Worm (Caenorhabditis elegans) whole organism, young adult: ENCODE data around the gene C12D5.9.

Experiments
- C17E4.6 ChIP-seq: fragments of 200-800 bp; sonication (Bioruptor generic); IDR thresholded peaks from 2 replicates; pipeline ENCODE4 v1.3.6; 2022; ENCODE audit warnings: missing genetic modification reagents, missing genetic modification characterization, missing compliant biosample characterization
- F37B4.10 ChIP-seq: fragments of 200-800 bp; sonication (Bioruptor generic); IDR thresholded peaks from 2 replicates; pipeline ENCODE4 v1.3.6; 2022; ENCODE audit warnings: missing genetic modification characterization, missing compliant biosample characterization
- F55B11.4 ChIP-seq: sonication (generic microtip); optimal IDR thresholded peaks from 2 replicates; lab custom pipeline; 2016; ENCODE audit warnings: missing compliant biosample characterization, missing genetic modification characterization, borderline replicate concordance; ENCODE audit not compliant: insufficient read depth
- T07F8.4 ChIP-seq: sonication (generic microtip); optimal IDR thresholded peaks from 2 replicates; lab custom pipeline; 2016; ENCODE audit warnings: mild to moderate bottlenecking, missing genetic modification characterization, moderate library complexity, missing compliant biosample characterization
- T26A5.8 ChIP-seq: sonication (generic microtip); optimal IDR thresholded peaks from 2 replicates; lab custom pipeline; 2016; ENCODE audit warnings: missing genetic modification characterization, missing compliant biosample characterization
- Y95B8A.8 ChIP-seq: fragments of 200-800 bp; sonication (Bioruptor generic); IDR thresholded peaks from 2 replicates; pipeline ENCODE4 v1.3.6; 2022; ENCODE audit warnings: missing genetic modification reagents, missing genetic modification characterization, missing compliant biosample characterization
- ZK185.1 ChIP-seq: sonication (generic microtip); optimal IDR thresholded peaks from 2 replicates; lab custom pipeline; 2016; ENCODE audit warnings: mild to moderate bottlenecking, missing genetic modification characterization, missing compliant biosample characterization; ENCODE audit not compliant: poor library complexity, severe bottlenecking
- ama-1 ChIP-seq, 3 experiments: fragments of 150-350 bp in 1 of 3; sonication (generic microtip) in 2 of 3; optimal IDR thresholded peaks; 2 replicates each; lab custom pipeline; 2014 to 2018; ENCODE audit warnings: missing biosample characterization in 2 of 3, missing genetic modification characterization in 2 of 3, missing genetic modification reagents in 2 of 3
- aptf-2 ChIP-seq: fragments of 200-800 bp; sonication (Bioruptor generic); conservative IDR thresholded peaks from 2 replicates; pipeline ENCODE4 v1.3.6; 2022; ENCODE audit warnings: missing genetic modification reagents, missing genetic modification characterization, missing compliant biosample characterization
- atf-7 ChIP-seq: sonication (generic microtip); optimal IDR thresholded peaks from 2 replicates; lab custom pipeline; 2017; ENCODE audit warnings: mild to moderate bottlenecking, missing genetic modification characterization, missing compliant biosample characterization
- attf-3 ChIP-seq: fragments of 200-800 bp; sonication (Bioruptor generic); conservative IDR thresholded peaks from 2 replicates; pipeline ENCODE4 v1.3.6; 2022; ENCODE audit warnings: missing genetic modification reagents, missing genetic modification characterization, missing compliant biosample characterization
- ccch-3 ChIP-seq: fragments of 200-800 bp; sonication (Bioruptor generic); optimal IDR thresholded peaks from 2 replicates; lab custom pipeline; 2018; ENCODE audit warnings: mild to moderate bottlenecking, missing genetic modification characterization, missing compliant biosample characterization
- ceh-100 ChIP-seq: fragments of 200-800 bp; sonication (Bioruptor generic); IDR thresholded peaks from 2 replicates; pipeline ENCODE4 v1.3.6; 2022; ENCODE audit warnings: missing genetic modification reagents, missing genetic modification characterization, missing compliant biosample characterization
- ceh-40 ChIP-seq: fragments of 200-800 bp; sonication (Bioruptor generic); IDR thresholded peaks from 2 replicates; pipeline ENCODE4 v1.3.6; 2022; ENCODE audit warnings: missing genetic modification characterization, missing compliant biosample characterization
- ceh-58 ChIP-seq: fragments of 200-800 bp; sonication (Bioruptor generic); IDR thresholded peaks from 2 replicates; pipeline ENCODE4 v1.3.6; 2022; ENCODE audit warnings: missing genetic modification characterization, missing compliant biosample characterization
- ceh-91 ChIP-seq: fragments of 200-800 bp; sonication (Bioruptor generic); IDR thresholded peaks from 2 replicates; pipeline ENCODE4 v1.3.6; 2022; ENCODE audit warnings: missing genetic modification reagents, missing genetic modification characterization, missing compliant biosample characterization
- chd-7 ChIP-seq: sonication (generic microtip); optimal IDR thresholded peaks from 2 replicates; lab custom pipeline; 2016; ENCODE audit warnings: mild to moderate bottlenecking, missing genetic modification characterization, moderate library complexity, missing compliant biosample characterization
- dox-1 ChIP-seq: fragments of 200-800 bp; sonication (Bioruptor generic); IDR thresholded peaks from 2 replicates; pipeline ENCODE4 v1.3.6; 2022; ENCODE audit warnings: missing genetic modification reagents, missing genetic modification characterization, missing compliant biosample characterization
- dpff-1 ChIP-seq: sonication (generic microtip); optimal IDR thresholded peaks from 2 replicates; lab custom pipeline; 2017; ENCODE audit warnings: mild to moderate bottlenecking, missing genetic modification characterization, missing compliant biosample characterization
- egl-18 ChIP-seq: fragments of 200-800 bp; sonication (Bioruptor generic); IDR thresholded peaks from 2 replicates; pipeline ENCODE4 v1.3.6; 2022; ENCODE audit warnings: missing genetic modification reagents, missing genetic modification characterization, missing compliant biosample characterization
- ets-4 ChIP-seq: fragments of 200-800 bp; sonication (Bioruptor generic); optimal IDR thresholded peaks from 2 replicates; lab custom pipeline; 2018; ENCODE audit warnings: mild to moderate bottlenecking, missing genetic modification characterization, missing compliant biosample characterization
- hlh-12 ChIP-seq: sonication (generic microtip); optimal IDR thresholded peaks from 2 replicates; lab custom pipeline; 2016; ENCODE audit warnings: missing genetic modification characterization, missing compliant biosample characterization
- hmg-1.2 ChIP-seq: fragments of 200-800 bp; sonication (Bioruptor generic); IDR thresholded peaks from 2 replicates; pipeline ENCODE4 v1.3.6; 2022; ENCODE audit warnings: missing genetic modification reagents, missing genetic modification characterization, missing compliant biosample characterization
- hmg-20 ChIP-seq: fragments of 200-800 bp; sonication (Bioruptor generic); IDR thresholded peaks from 2 replicates; pipeline ENCODE4 v1.3.6; 2022; ENCODE audit warnings: missing genetic modification reagents, missing genetic modification characterization, missing compliant biosample characterization
- hrde-1 ChIP-seq: sonication (generic microtip); optimal IDR thresholded peaks from 2 replicates; lab custom pipeline; 2016; ENCODE audit warnings: missing genetic modification characterization, mild to moderate bottlenecking, missing compliant biosample characterization, moderate library complexity, missing genotype, missing genetic modification reagents, borderline replicate concordance
- let-526 ChIP-seq: fragments of 200-800 bp; sonication (Bioruptor generic); IDR thresholded peaks from 2 replicates; pipeline ENCODE4 v1.3.6; 2022; ENCODE audit warnings: missing genetic modification reagents, missing genetic modification characterization, missing compliant biosample characterization
- let-607 ChIP-seq, 2 experiments: fragments of 200-800 bp in 1 of 2; sonication (Bioruptor generic) in 1 of 2; sonication (generic microtip) in 1 of 2; optimal IDR thresholded peaks; 2 replicates each; lab custom pipeline; 2016 to 2018; ENCODE audit warnings: mild to moderate bottlenecking in 2 of 2, missing compliant biosample characterization in 2 of 2, missing genetic modification characterization in 2 of 2, moderate library complexity in 2 of 2, missing genotype in 1 of 2
- lin-26 ChIP-seq: fragments of 200-800 bp; sonication (Bioruptor generic); IDR thresholded peaks from 2 replicates; pipeline ENCODE4 v1.3.6; 2022; ENCODE audit warnings: missing genetic modification reagents, missing genetic modification characterization, missing compliant biosample characterization
- lin-35 ChIP-seq, 3 experiments: fragments of 150-350 bp in 2 of 3; sonication (generic microtip) in 1 of 3; optimal IDR thresholded peaks; 2 replicates each; lab custom pipeline; 2014 to 2018; ENCODE audit warnings: missing biosample characterization in 3 of 3, missing genetic modification characterization in 3 of 3, missing genetic modification reagents in 3 of 3
- lsl-1 ChIP-seq: fragments of 200-800 bp; sonication (Bioruptor generic); optimal IDR thresholded peaks from 2 replicates; lab custom pipeline; 2018; ENCODE audit warnings: mild to moderate bottlenecking, missing genetic modification characterization, moderate library complexity, missing compliant biosample characterization
- lsy-27 ChIP-seq: sonication (generic microtip); optimal IDR thresholded peaks from 2 replicates; lab custom pipeline; 2017; ENCODE audit warnings: missing genetic modification characterization, mild to moderate bottlenecking, missing compliant biosample characterization, antibody characterized with exemption, missing genotype, borderline replicate concordance; ENCODE audit not compliant: insufficient read depth
- madf-3 ChIP-seq: fragments of 200-800 bp; sonication (Bioruptor generic); IDR thresholded peaks from 2 replicates; pipeline ENCODE4 v1.3.6; 2022; ENCODE audit warnings: missing genetic modification reagents, missing genetic modification characterization, missing compliant biosample characterization
- madf-6 ChIP-seq: fragments of 200-800 bp; sonication (Bioruptor generic); IDR thresholded peaks from 2 replicates; pipeline ENCODE4 v1.3.6; 2022; ENCODE audit warnings: missing genetic modification reagents, missing genetic modification characterization, missing compliant biosample characterization
- madf-8 ChIP-seq: fragments of 200-800 bp; sonication (Bioruptor generic); conservative IDR thresholded peaks from 2 replicates; pipeline ENCODE4 v1.3.6; 2022; ENCODE audit warnings: missing genetic modification reagents, missing genetic modification characterization, missing compliant biosample characterization
- nhr-27 ChIP-seq: fragments of 200-800 bp; sonication (Bioruptor generic); optimal IDR thresholded peaks from 2 replicates; lab custom pipeline; 2018; ENCODE audit warnings: mild to moderate bottlenecking, missing genetic modification characterization, moderate library complexity, missing compliant biosample characterization
- nhr-90 ChIP-seq: sonication (generic microtip); optimal IDR thresholded peaks from 2 replicates; lab custom pipeline; 2016; ENCODE audit warnings: missing genotype, mild to moderate bottlenecking, missing genetic modification characterization, missing compliant biosample characterization
- rec-8 ChIP-seq, 2 experiments: sonication (generic microtip); optimal IDR thresholded peaks; 2 replicates each; lab custom pipeline; 2016; ENCODE audit warnings: mild to moderate bottlenecking in 2 of 2, missing genetic modification characterization in 2 of 2, missing genetic modification reagents in 2 of 2, missing genotype in 2 of 2, missing biosample characterization in 1 of 2, missing compliant biosample characterization in 1 of 2, moderate library complexity in 1 of 2
- rpc-1 ChIP-seq, 2 experiments: fragments of 150-350 bp in 1 of 2; sonication (generic microtip) in 1 of 2; optimal IDR thresholded peaks; 2 replicates each; lab custom pipeline; 2014 to 2018; ENCODE audit warnings: missing biosample characterization in 1 of 2, missing genetic modification characterization in 1 of 2, missing genetic modification reagents in 1 of 2, missing genotype in 1 of 2
- snpc-3.4 ChIP-seq: sonication (generic microtip); optimal IDR thresholded peaks from 2 replicates; lab custom pipeline; 2017; ENCODE audit warnings: missing genetic modification characterization, mild to moderate bottlenecking, missing compliant biosample characterization, antibody characterized with exemption, moderate library complexity, missing genotype, missing genetic modification reagents
- snpc-4 ChIP-seq, 5 experiments: fragments of 150-350 bp in 1 of 5; sonication (generic microtip) in 4 of 5; optimal IDR thresholded peaks; 2 replicates each; lab custom pipeline; 2014 to 2018; ENCODE audit warnings: missing genetic modification characterization in 5 of 5, missing biosample characterization in 3 of 5, antibody characterized with exemption in 2 of 5, mild to moderate bottlenecking in 2 of 5, missing compliant biosample characterization in 2 of 5, missing genotype in 2 of 5, moderate library complexity in 2 of 5, missing genetic modification reagents in 1 of 5
- sptf-2 ChIP-seq: fragments of 200-800 bp; sonication (Bioruptor generic); optimal IDR thresholded peaks from 2 replicates; lab custom pipeline; 2018; ENCODE audit warnings: mild to moderate bottlenecking, missing genetic modification characterization, missing compliant biosample characterization
- unc-130 ChIP-seq: sonication (generic microtip); optimal IDR thresholded peaks from 2 replicates; lab custom pipeline; 2016; ENCODE audit warnings: missing genetic modification reagents, missing genetic modification characterization, missing compliant biosample characterization
- unc-62 ChIP-seq: fragments of 150-350 bp; optimal IDR thresholded peaks from 2 replicates; lab custom pipeline; 2014; ENCODE audit warnings: missing biosample characterization, missing genetic modification reagents, missing genetic modification characterization
- zim-3 ChIP-seq: sonication (generic microtip); optimal IDR thresholded peaks from 2 replicates; lab custom pipeline; 2017; ENCODE audit warnings: mild to moderate bottlenecking, missing genetic modification characterization, moderate library complexity, missing compliant biosample characterization
- ztf-18 ChIP-seq: sonication (generic microtip); optimal IDR thresholded peaks from 2 replicates; lab custom pipeline; 2016; ENCODE audit warnings: missing genotype, mild to moderate bottlenecking, missing genetic modification characterization, missing compliant biosample characterization
- ztf-22 ChIP-seq: fragments of 200-800 bp; sonication (Bioruptor generic); optimal IDR thresholded peaks from 2 replicates; lab custom pipeline; 2018; ENCODE audit warnings: mild to moderate bottlenecking, missing genetic modification characterization, moderate library complexity, missing compliant biosample characterization

The C12D5.9 gene

DNA sequence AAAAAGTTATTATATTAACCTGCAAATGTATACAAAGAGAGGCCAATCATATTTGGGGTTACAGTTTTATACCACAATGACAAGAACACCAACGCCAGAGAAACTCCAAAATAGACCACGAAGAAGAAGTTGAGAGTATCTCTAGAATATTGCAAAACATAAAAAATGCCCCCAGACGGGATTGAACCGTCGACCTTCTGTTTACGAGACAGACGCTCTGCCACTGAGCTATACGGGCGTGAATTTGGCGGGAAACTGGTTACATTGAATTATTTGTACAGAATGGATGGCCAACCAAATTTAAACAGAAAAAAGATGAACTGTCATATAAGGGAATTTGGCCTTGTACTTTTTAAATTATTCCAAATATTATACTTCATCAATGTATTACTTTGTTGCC lies 40.7 kb upstream of the C12D5.9 start:
- TF ChIP-seq snpc-4 (GFP tag; optimal IDR thresholded peaks at IDR 0.05; lab: Kevin White, UChicago) = peak; percentile 27
- peak in 1 of 4 experiments; percentile 52 for TF ChIP-seq snpc-4 (tag; optimal IDR thresholded peaks at IDR 0.05; lab: Kevin White, UChicago)
- no peak for TF ChIP-seq rec-8 (tag; optimal IDR thresholded peaks at IDR 0.05; lab: Kevin White, UChicago)
- TF ChIP-seq sptf-2 (GFP tag; lab: Kevin White, UChicago) = no peak
- no peak for TF ChIP-seq ceh-58 (GFP tag; lab: Robert Waterston, UW)
- no peak for TF ChIP-seq madf-3 (GFP tag; lab: Robert Waterston, UW)
- no peak for TF ChIP-seq aptf-2
- TF ChIP-seq lsl-1 = peak; percentile 12
- no peak for TF ChIP-seq ztf-18 (tag; lab: Kevin White, UChicago)
- no peak for TF ChIP-seq F37B4.10
- no peak for TF ChIP-seq ceh-91 (GFP tag; lab: Robert Waterston, UW)
- no peak for TF ChIP-seq egl-18 (GFP tag; lab: Robert Waterston, UW)
- peak; percentile 30 for TF ChIP-seq snpc-3.4
- TF ChIP-seq madf-8 (GFP tag; lab: Robert Waterston, UW) = no peak
- TF ChIP-seq unc-62 (GFP tag; lab: Kevin White, UChicago) = no peak
- TF ChIP-seq lin-35 (GFP tag; optimal IDR thresholded peaks at IDR 0.05; lab: Kevin White, UChicago) = no peak
- TF ChIP-seq F55B11.4 (tag; lab: Kevin White, UChicago) = no peak
- TF ChIP-seq ztf-22 = no peak
- no peak for TF ChIP-seq hrde-1 (tag; lab: Kevin White, UChicago)
- no peak for TF ChIP-seq lsy-27 (tag; lab: Kevin White, UChicago)
- TF ChIP-seq ama-1 (optimal IDR thresholded peaks at IDR 0.05; lab: Kevin White, UChicago) = no peak
- peak in 1 of 2 experiments; percentile 50 for TF ChIP-seq ama-1 (GFP tag; optimal IDR thresholded peaks at IDR 0.05; lab: Kevin White, UChicago)
- no peak for TF ChIP-seq ceh-100 (GFP tag; lab: Robert Waterston, UW)
- TF ChIP-seq ccch-3 (GFP tag; lab: Kevin White, UChicago) = no peak
- peak; percentile 42; the same call in 1 of the 2 replicates for TF ChIP-seq hmg-1.2 (GFP tag; lab: Robert Waterston, UW)
- peak; percentile 45; the same call in 1 of the 2 replicates for TF ChIP-seq dox-1 (GFP tag; lab: Robert Waterston, UW)
- TF ChIP-seq zim-3 (tag; lab: Kevin White, UChicago) = no peak
- TF ChIP-seq C17E4.6 (GFP tag; lab: Robert Waterston, UW) = no peak
- no peak for TF ChIP-seq T07F8.4
- TF ChIP-seq nhr-90 (tag; lab: Kevin White, UChicago) = peak; percentile 35
- TF ChIP-seq madf-6 = peak; percentile 44; the same call in 1 of the 2 replicates
- TF ChIP-seq lin-26 (GFP tag; lab: Robert Waterston, UW) = peak; percentile 52; the same call in 1 of the 2 replicates
- no peak for TF ChIP-seq let-526
- TF ChIP-seq chd-7 (tag; lab: Kevin White, UChicago) = peak; percentile 32
- TF ChIP-seq atf-7 (tag; lab: Kevin White, UChicago) = no peak
- TF ChIP-seq hmg-20 (GFP tag; lab: Robert Waterston, UW) = no peak
- TF ChIP-seq T26A5.8 (tag; lab: Kevin White, UChicago) = no peak
- TF ChIP-seq ets-4 (GFP tag; lab: Kevin White, UChicago) = no peak
- no peak for TF ChIP-seq ZK185.1 (tag; lab: Kevin White, UChicago)
- no peak for TF ChIP-seq attf-3 (GFP tag; lab: Robert Waterston, UW)
- no peak for TF ChIP-seq ceh-40 (GFP tag; lab: Robert Waterston, UW)
- TF ChIP-seq rpc-1 (optimal IDR thresholded peaks at IDR 0.05; lab: Kevin White, UChicago) = peak; percentile 54
- TF ChIP-seq rpc-1 (tag; optimal IDR thresholded peaks at IDR 0.05; lab: Kevin White, UChicago) = peak; percentile 74
- TF ChIP-seq nhr-27 (tag; lab: Kevin White, UChicago) = no peak
- TF ChIP-seq unc-130 = no peak
- no peak for TF ChIP-seq dpff-1 (tag; lab: Kevin White, UChicago)
- TF ChIP-seq Y95B8A.8 (GFP tag; lab: Robert Waterston, UW) = no peak
- no peak for TF ChIP-seq let-607 (tag; optimal IDR thresholded peaks at IDR 0.05; lab: Kevin White, UChicago)
- no peak for TF ChIP-seq hlh-12 (tag; lab: Kevin White, UChicago)
